Worm (Caenorhabditis elegans): Measurements from ENCODE around the gene cid-1.

cid-1 gene

ce11 chrIII:5227831-5228467 is 54.2 kb downstream of the cid-1 start, which contains the start of the genes C34E10.12, C34E10.10 and atp-2 (continued):
- TF ChIP-seq nhr-28 (tag; optimal IDR thresholded peaks at IDR 0.05): peak; percentile 82
- no peak for TF ChIP-seq set-16 (GFP tag; IDR thresholded peaks at IDR 0.05)
- peak; percentile 59 for TF ChIP-seq arid-1 (GFP tag; conservative IDR thresholded peaks at IDR 0.05)
- 0 out of 2 replicates have a peak, but pooled peaks have one; percentile 37 for TF ChIP-seq zfp-3 (GFP tag; conservative IDR thresholded peaks at IDR 0.05)
- TF ChIP-seq dve-1 (tag; optimal IDR thresholded peaks at IDR 0.05; ENCODE audit: insufficient read depth): peak; percentile 92
- TF ChIP-seq ceh-20 (GFP tag; IDR thresholded peaks at IDR 0.05): peak; percentile 47; the same call in 1 of the 2 replicates
- peak; percentile 78 for TF ChIP-seq lin-38 (GFP tag; IDR thresholded peaks at IDR 0.05)
- TF ChIP-seq Y48G9A.11 (GFP tag; IDR thresholded peaks at IDR 0.05): no peak
- peak; percentile 91 for TF ChIP-seq nhr-11 (tag; optimal IDR thresholded peaks at IDR 0.05)
- peak; percentile 77 for TF ChIP-seq nhr-77 (tag; optimal IDR thresholded peaks at IDR 0.05)
- peak; percentile 88 for TF ChIP-seq ama-1 (optimal IDR thresholded peaks at IDR 0.05)
- peak; percentile 77 for TF ChIP-seq rbr-2 (tag; optimal IDR thresholded peaks at IDR 0.05)
- TF ChIP-seq lin-13 (GFP tag; optimal IDR thresholded peaks at IDR 0.05): peak; percentile 76

ce11 chrIII:5228839-5229238 is 55.1 kb downstream of the cid-1 start:
- no peak for TF ChIP-seq php-3 (GFP tag; IDR thresholded peaks at IDR 0.05)

ce11 chrIII:5229511-5230250 is 56.0 kb downstream of the cid-1 start:
- TF ChIP-seq saeg-2 (GFP tag; IDR thresholded peaks at IDR 0.05): no peak
- no peak for TF ChIP-seq nhr-77 (tag; optimal IDR thresholded peaks at IDR 0.05)
- no peak for TF ChIP-seq zag-1 (tag; optimal IDR thresholded peaks at IDR 0.05)
- TF ChIP-seq unc-130 (GFP tag; optimal IDR thresholded peaks at IDR 0.05): no peak
- TF ChIP-seq aly-2 (tag; optimal IDR thresholded peaks at IDR 0.05): peak; percentile 75
- peak; percentile 82 for TF ChIP-seq aha-1 (tag)
- no peak for TF ChIP-seq daf-8 (GFP tag; IDR thresholded peaks at IDR 0.05)
- TF ChIP-seq nhr-11 (tag; optimal IDR thresholded peaks at IDR 0.05): no peak
- TF ChIP-seq lin-1 (GFP tag; IDR thresholded peaks at IDR 0.05): no peak
- TF ChIP-seq ceh-20 (GFP tag; IDR thresholded peaks at IDR 0.05): no peak
- no peak for TF ChIP-seq gei-8 (GFP tag; optimal IDR thresholded peaks at IDR 0.05)
- TF ChIP-seq ama-1 (optimal IDR thresholded peaks at IDR 0.05): no peak
- no peak for TF ChIP-seq egl-43 (GFP tag; IDR thresholded peaks at IDR 0.05)
- 0 out of 2 replicates have a peak, but pooled peaks have one; percentile 20 for TF ChIP-seq D1046.2 (GFP tag; IDR thresholded peaks at IDR 0.05)
- no peak for TF ChIP-seq fos-1 (tag; optimal IDR thresholded peaks at IDR 0.05)
- no peak for TF ChIP-seq set-16 (GFP tag; IDR thresholded peaks at IDR 0.05)
